Fruit fly (Drosophila melanogaster) Kc167 (cell line): ENCODE results near the gene CG14780.

Source experiments
- Sin3A ChIP-seq: fragments of >200 bp; optimal IDR thresholded peaks from 2 replicates; lab custom pipeline; 2018; ENCODE audit warnings: missing external identifiers
- insv ChIP-seq: fragments of >200 bp; optimal IDR thresholded peaks from 3 replicates; lab custom pipeline; 2018; ENCODE audit warnings: missing external identifiers
- psq ChIP-seq: fragments of >200 bp; optimal IDR thresholded peaks from 2 replicates; lab custom pipeline; 2017; ENCODE audit warnings: missing external identifiers
- ttk ChIP-seq: sonication (Bioruptor generic); optimal IDR thresholded peaks from 2 replicates; lab custom pipeline; 2017; ENCODE audit warnings: missing external identifiers

DNA sequence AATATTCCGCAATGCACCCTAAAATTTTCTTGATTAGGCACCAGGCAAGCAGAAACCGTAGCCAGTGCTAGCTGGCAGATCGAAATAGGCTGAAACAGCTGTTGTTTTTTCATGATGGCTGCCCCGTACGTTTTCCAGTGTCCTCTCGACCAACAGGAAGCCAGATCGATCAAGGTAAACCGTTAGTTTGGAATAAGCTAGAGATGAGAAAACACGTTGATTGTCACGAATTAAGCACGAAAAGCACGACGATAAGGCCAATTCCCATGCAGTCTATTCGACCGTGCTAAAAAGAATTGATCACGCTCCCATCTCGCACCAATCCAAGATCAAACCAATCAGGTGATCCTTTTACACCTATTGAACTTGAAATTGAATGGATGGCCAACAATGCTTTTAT lies 17.5 kb upstream of the CG14780 start:
- TF ChIP-seq ttk (no peak), Sin3A (no peak), insv (no peak), psq (lab: Kevin White, UChicago) (no peak)
